Worm (Caenorhabditis elegans) whole organism, late embryonic: ENCODE data around the gene T23B12.5.

Source experiments
- ceh-18 ChIP-seq: sonication (generic microtip); optimal IDR thresholded peaks from 2 replicates; lab custom pipeline; 2016; ENCODE audit warnings: missing genetic modification characterization, missing compliant biosample characterization
- dmd-4 ChIP-seq: sonication (generic microtip); optimal IDR thresholded peaks from 2 replicates; lab custom pipeline; 2016; ENCODE audit warnings: borderline replicate concordance, missing genetic modification characterization, missing compliant biosample characterization
- hlh-8 ChIP-seq: sonication (generic microtip); optimal IDR thresholded peaks from 2 replicates; lab custom pipeline; 2016; ENCODE audit warnings: missing genotype, missing genetic modification characterization, missing compliant biosample characterization
- sdc-2 ChIP-seq: sonication (generic microtip); optimal IDR thresholded peaks from 2 replicates; lab custom pipeline; 2016; ENCODE audit warnings: missing genotype, missing genetic modification characterization, missing compliant biosample characterization

DNA sequence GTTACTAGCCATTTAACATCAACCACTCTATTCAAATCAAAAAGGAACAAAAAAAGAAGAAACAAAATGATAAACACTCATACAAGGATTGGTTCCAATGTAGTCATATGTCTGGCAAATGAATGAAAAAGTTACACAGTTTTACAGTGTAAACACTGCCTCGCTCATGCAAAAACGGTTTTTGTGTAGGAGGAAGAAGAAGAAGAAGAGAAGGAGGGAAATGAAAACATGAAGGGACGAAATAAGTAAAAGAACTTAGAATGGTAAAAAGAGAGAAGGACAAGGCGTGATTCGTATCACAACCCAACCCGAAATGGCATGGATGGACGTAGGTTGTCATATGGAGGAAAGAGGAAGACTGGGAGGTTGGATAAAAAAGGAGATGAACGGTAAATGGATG is 40.9 kb downstream of the T23B12.5 start:
- TF ChIP-seq dmd-4 (tag; lab: Kevin White, UChicago): no peak
- no peak for TF ChIP-seq hlh-8 (tag; lab: Kevin White, UChicago)
- no peak for TF ChIP-seq ceh-18 (tag; lab: Kevin White, UChicago)
- no peak for TF ChIP-seq sdc-2 (tag; lab: Kevin White, UChicago)
